Fruit fly (Drosophila melanogaster) whole organism, embryonic: Measurements from ENCODE around the gene tra.

ENCODE experiments used
- Aef1 ChIP-seq: fragments of 200-800 bp; sonication (Bioruptor generic); IDR thresholded peaks from 3 replicates; pipeline ENCODE4 v1.3.6; 2022; ENCODE audit warnings: missing biosample characterization, missing genetic modification characterization
- Bgb ChIP-seq: fragments of 200-800 bp; sonication (Bioruptor generic); IDR thresholded peaks from 2 replicates; pipeline ENCODE4 v1.3.6; 2022; ENCODE audit warnings: missing biosample characterization, missing genetic modification characterization; ENCODE audit not compliant: partially characterized antibody
- CG10209 ChIP-seq: fragments of 200-800 bp; sonication (Bioruptor generic); optimal IDR thresholded peaks from 3 replicates; lab custom pipeline; 2017; ENCODE audit warnings: missing biosample characterization, mild to moderate bottlenecking, missing genetic modification characterization, missing genetic modification reagents
- CG12104 ChIP-seq: fragments of 200-800 bp; sonication (Bioruptor generic); optimal IDR thresholded peaks from 3 replicates; lab custom pipeline; 2016; ENCODE audit warnings: missing biosample characterization, missing genetic modification characterization
- CG12744 ChIP-seq: fragments of 200-800 bp; sonication (Bioruptor generic); optimal IDR thresholded peaks from 2 replicates; lab custom pipeline; 2016; ENCODE audit warnings: missing biosample characterization, missing genetic modification characterization
- CG13296 ChIP-seq: fragments of 200-800 bp; sonication (Bioruptor generic); optimal IDR thresholded peaks from 3 replicates; lab custom pipeline; 2018; ENCODE audit warnings: missing biosample characterization, mild to moderate bottlenecking, missing genetic modification characterization
- CG13894 ChIP-seq: fragments of 200-800 bp; sonication (Bioruptor generic); optimal IDR thresholded peaks from 3 replicates; lab custom pipeline; 2018; ENCODE audit warnings: missing biosample characterization, mild to moderate bottlenecking, missing genetic modification characterization, moderate library complexity
- CG14965 ChIP-seq: fragments of 200-800 bp; sonication (Bioruptor generic); optimal IDR thresholded peaks from 2 replicates; lab custom pipeline; 2016; ENCODE audit warnings: missing biosample characterization, missing genetic modification characterization, borderline replicate concordance
- CG18476 ChIP-seq: fragments of 200-800 bp; sonication (Bioruptor generic); optimal IDR thresholded peaks from 2 replicates; lab custom pipeline; 2016; ENCODE audit warnings: missing biosample characterization, mild to moderate bottlenecking, missing genetic modification characterization
- CG2678 ChIP-seq: fragments of 200-800 bp; sonication (Bioruptor generic); optimal IDR thresholded peaks from 3 replicates; lab custom pipeline; 2019; ENCODE audit warnings: missing biosample characterization, mild to moderate bottlenecking, missing genetic modification characterization, moderate library complexity
- CG31388 ChIP-seq: fragments of 200-800 bp; sonication (Bioruptor generic); optimal IDR thresholded peaks from 2 replicates; lab custom pipeline; 2016; ENCODE audit warnings: missing biosample characterization, missing genetic modification characterization
- CG3407 ChIP-seq: fragments of 200-800 bp; sonication (Bioruptor generic); optimal IDR thresholded peaks from 2 replicates; lab custom pipeline; 2018; ENCODE audit warnings: missing biosample characterization, mild to moderate bottlenecking, missing genetic modification characterization
- CG4328 ChIP-seq: fragments of 200-800 bp; sonication (Bioruptor generic); optimal IDR thresholded peaks from 3 replicates; lab custom pipeline; 2017; ENCODE audit warnings: missing biosample characterization, missing genetic modification reagents, missing genetic modification characterization
- CG4854 ChIP-seq: fragments of 200-800 bp; sonication (Bioruptor generic); optimal IDR thresholded peaks from 2 replicates; lab custom pipeline; 2016; ENCODE audit warnings: missing biosample characterization, missing genetic modification characterization, inconsistent platforms
- CG6813 ChIP-seq: fragments of 200-800 bp; sonication (Bioruptor generic); optimal IDR thresholded peaks from 2 replicates; lab custom pipeline; 2017; ENCODE audit warnings: missing biosample characterization, missing genetic modification characterization, mild to moderate bottlenecking, moderate library complexity, missing genetic modification reagents
- CG6854 ChIP-seq: fragments of 200-800 bp; sonication (Bioruptor generic); optimal IDR thresholded peaks from 3 replicates; lab custom pipeline; 2017; ENCODE audit warnings: missing biosample characterization, mild to moderate bottlenecking, missing genetic modification characterization
- CG7357 ChIP-seq: fragments of 200-800 bp; sonication (Bioruptor generic); IDR thresholded peaks from 3 replicates; pipeline ENCODE4 v1.3.6; 2022; ENCODE audit warnings: missing biosample characterization, missing genetic modification characterization
- CG8924 ChIP-seq: fragments of 200-800 bp; optimal IDR thresholded peaks from 3 replicates; lab custom pipeline; 2019; ENCODE audit warnings: missing biosample characterization, mild to moderate bottlenecking, missing genetic modification characterization, moderate library complexity
- CG9727 ChIP-seq: fragments of 200-800 bp; sonication (Bioruptor generic); optimal IDR thresholded peaks from 3 replicates; lab custom pipeline; 2017; ENCODE audit warnings: missing biosample characterization, mild to moderate bottlenecking, missing genetic modification characterization
- CG9932 ChIP-seq: fragments of 200-800 bp; sonication (Bioruptor generic); IDR thresholded peaks from 2 replicates; pipeline ENCODE4 v1.3.6; 2022; ENCODE audit warnings: missing biosample characterization, missing genetic modification characterization
- CoRest ChIP-seq: fragments of 200-800 bp; sonication (Bioruptor generic); optimal IDR thresholded peaks from 3 replicates; lab custom pipeline; 2018; ENCODE audit warnings: missing biosample characterization, mild to moderate bottlenecking, missing genetic modification characterization, moderate library complexity
- Dip3 ChIP-seq: fragments of 200-800 bp; sonication (Bioruptor generic); optimal IDR thresholded peaks from 3 replicates; lab custom pipeline; 2016; ENCODE audit warnings: missing biosample characterization, missing genetic modification characterization
- Doc3 ChIP-seq: fragments of 200-800 bp; sonication (Bioruptor generic); IDR thresholded peaks from 3 replicates; pipeline ENCODE4 v1.3.6; 2022; ENCODE audit warnings: missing biosample characterization, missing genetic modification characterization; ENCODE audit not compliant: partially characterized antibody
- Dp ChIP-seq: fragments of 200-800 bp; sonication (Bioruptor generic); optimal IDR thresholded peaks from 2 replicates; lab custom pipeline; 2018; ENCODE audit warnings: missing biosample characterization, mild to moderate bottlenecking, missing genetic modification characterization, moderate library complexity
- Ets97D ChIP-seq: fragments of 200-800 bp; sonication (Bioruptor generic); optimal IDR thresholded peaks from 3 replicates; lab custom pipeline; 2016; ENCODE audit warnings: missing biosample characterization, missing genetic modification characterization
- HLHmδ ChIP-seq: fragments of 200-800 bp; sonication (Bioruptor generic); optimal IDR thresholded peaks from 2 replicates; lab custom pipeline; 2018; ENCODE audit warnings: missing biosample characterization, mild to moderate bottlenecking, missing genetic modification characterization, moderate library complexity
- Lim3 ChIP-seq: fragments of 200-800 bp; sonication (Bioruptor generic); IDR thresholded peaks from 2 replicates; pipeline ENCODE4 v1.3.6; 2022; ENCODE audit warnings: missing biosample characterization, missing genetic modification characterization
- NfI ChIP-seq: fragments of 200-800 bp; sonication (Bioruptor generic); optimal IDR thresholded peaks from 3 replicates; lab custom pipeline; 2018; ENCODE audit warnings: missing biosample characterization, mild to moderate bottlenecking, missing genetic modification characterization, moderate library complexity
- Spps ChIP-seq: fragments of 200-800 bp; sonication (Bioruptor generic); optimal IDR thresholded peaks from 2 replicates; lab custom pipeline; 2018; ENCODE audit warnings: missing biosample characterization, mild to moderate bottlenecking, missing genetic modification characterization
- Taf1 ChIP-seq: fragments of 200-800 bp; sonication (Bioruptor generic); IDR thresholded peaks from 2 replicates; pipeline ENCODE4 v1.3.6; 2022; ENCODE audit warnings: missing biosample characterization, missing genetic modification characterization
- Usf ChIP-seq: fragments of 200-800 bp; sonication (Bioruptor generic); optimal IDR thresholded peaks from 2 replicates; lab custom pipeline; 2017; ENCODE audit warnings: missing genotype, missing biosample characterization, missing genetic modification characterization
- ab ChIP-seq: fragments of 200-800 bp; sonication (Bioruptor generic); optimal IDR thresholded peaks from 2 replicates; lab custom pipeline; 2016; ENCODE audit warnings: missing biosample characterization, missing genetic modification characterization
- bigmax ChIP-seq: fragments of 200-800 bp; sonication (Bioruptor generic); optimal IDR thresholded peaks from 2 replicates; lab custom pipeline; 2018; ENCODE audit warnings: missing biosample characterization, mild to moderate bottlenecking, missing genetic modification characterization
- disco-r ChIP-seq: fragments of 200-800 bp; sonication (Bioruptor generic); optimal IDR thresholded peaks from 2 replicates; lab custom pipeline; 2016; ENCODE audit warnings: missing biosample characterization, missing genetic modification characterization
- en ChIP-seq: fragments of 200-800 bp; sonication (Bioruptor generic); optimal IDR thresholded peaks from 2 replicates; lab custom pipeline; 2016; ENCODE audit warnings: missing biosample characterization, missing genetic modification characterization
- exex ChIP-seq: fragments of 200-800 bp; sonication (Bioruptor generic); optimal IDR thresholded peaks from 4 replicates; lab custom pipeline; 2018; ENCODE audit warnings: missing biosample characterization, mild to moderate bottlenecking, missing genetic modification characterization, moderate library complexity
- eyg ChIP-seq: fragments of 200-800 bp; sonication (Bioruptor generic); optimal IDR thresholded peaks from 3 replicates; lab custom pipeline; 2016; ENCODE audit warnings: missing biosample characterization, missing genetic modification characterization
- fu2 ChIP-seq: fragments of 200-800 bp; sonication (Bioruptor generic); optimal IDR thresholded peaks from 2 replicates; lab custom pipeline; 2016; ENCODE audit warnings: missing biosample characterization, missing genetic modification characterization
- gcm ChIP-seq: fragments of 200-800 bp; sonication (Bioruptor generic); optimal IDR thresholded peaks from 2 replicates; lab custom pipeline; 2019; ENCODE audit warnings: missing biosample characterization, mild to moderate bottlenecking, missing genetic modification characterization, moderate library complexity
- grau ChIP-seq: fragments of 200-800 bp; optimal IDR thresholded peaks from 3 replicates; lab custom pipeline; 2019; ENCODE audit warnings: missing biosample characterization, mild to moderate bottlenecking, missing genetic modification characterization, moderate library complexity
- hth ChIP-seq: fragments of >200 bp; optimal IDR thresholded peaks from 2 replicates; lab custom pipeline; 2017; ENCODE audit warnings: inconsistent platforms
- maf-S ChIP-seq: fragments of 200-800 bp; sonication (Bioruptor generic); optimal IDR thresholded peaks from 2 replicates; lab custom pipeline; 2016; ENCODE audit warnings: missing biosample characterization, missing genetic modification characterization
- onecut ChIP-seq: fragments of 200-800 bp; sonication (Bioruptor generic); IDR thresholded peaks from 2 replicates; pipeline ENCODE4 v1.3.6; 2022; ENCODE audit warnings: missing biosample characterization, missing genetic modification characterization
- pzg ChIP-seq: fragments of 200-800 bp; sonication (Bioruptor generic); optimal IDR thresholded peaks from 3 replicates; lab custom pipeline; 2018; ENCODE audit warnings: missing biosample characterization, mild to moderate bottlenecking, missing genetic modification characterization, moderate library complexity
- rib ChIP-seq: fragments of 200-800 bp; sonication (Bioruptor generic); IDR thresholded peaks from 2 replicates; pipeline ENCODE4 v1.3.6; 2022; ENCODE audit warnings: missing biosample characterization, missing genetic modification characterization
- row ChIP-seq: fragments of 200-800 bp; sonication (Bioruptor generic); IDR thresholded peaks from 3 replicates; pipeline ENCODE4 v1.3.6; 2022; ENCODE audit warnings: missing biosample characterization, missing genetic modification characterization
- sug ChIP-seq: fragments of 200-800 bp; optimal IDR thresholded peaks from 2 replicates; lab custom pipeline; 2019; ENCODE audit warnings: missing biosample characterization, mild to moderate bottlenecking, missing genetic modification characterization, moderate library complexity
- tna ChIP-seq: fragments of 200-800 bp; sonication (Bioruptor generic); IDR thresholded peaks from 2 replicates; pipeline ENCODE4 v1.3.6; 2022; ENCODE audit warnings: missing biosample characterization, missing genetic modification characterization; ENCODE audit not compliant: partially characterized antibody
- toy ChIP-seq: fragments of 200-800 bp; sonication (Bioruptor generic); IDR thresholded peaks from 2 replicates; pipeline ENCODE4 v1.3.6; 2022; ENCODE audit warnings: missing biosample characterization, missing genetic modification characterization
- twi ChIP-seq: fragments of 200-800 bp; optimal IDR thresholded peaks from 2 replicates; lab custom pipeline; 2019; ENCODE audit warnings: missing biosample characterization, mild to moderate bottlenecking, missing genetic modification characterization, moderate library complexity

The tra gene

dm6 chr3L:16574307-16574946, 16.4 kb downstream of the tra start, which contains the start of gene mbf1 (continued):
- TF ChIP-seq twi (tag; lab: Kevin White, UChicago) (no peak), Spps (tag; lab: Kevin White, UChicago) (no peak), toy (no peak), CG6813 (GFP tag; lab: Kevin White, UChicago) (no peak), CG7357 (GFP tag; lab: Robert Waterston, UW) (no peak), hth (lab: Kevin White, UChicago) (no peak), NfI (GFP tag; lab: Kevin White, UChicago) (no peak), rib (GFP tag; lab: Robert Waterston, UW) (no peak), exex (peak; percentile 2), maf-S (no peak), Doc3 (GFP tag; lab: Robert Waterston, UW) (peak; percentile 29; the same call in 1 of the 3 replicates), CG8924 (tag; lab: Kevin White, UChicago) (peak; percentile 52), row (GFP tag; lab: Robert Waterston, UW) (peak; percentile 39; the same call in 2 of the 3 replicates), tna (GFP tag; lab: Robert Waterston, UW) (0 out of 2 replicates have a peak, but pooled peaks have one; percentile 32), CG4328 (GFP tag; lab: Kevin White, UChicago) (no peak), CG10209 (GFP tag; lab: Kevin White, UChicago) (no peak), Taf1 (GFP tag; lab: Robert Waterston, UW) (no peak), CG14965 (GFP tag; lab: Kevin White, UChicago) (no peak), Dp (GFP tag; lab: Kevin White, UChicago) (peak; percentile 72), bigmax (no peak), eyg (GFP tag; lab: Kevin White, UChicago) (no peak), CG12744 (GFP tag; lab: Kevin White, UChicago) (no peak), Dip3 (peak; percentile 3), Usf (GFP tag; lab: Kevin White, UChicago) (no peak), onecut (no peak), CG4854 (peak; percentile 12), Bgb (GFP tag; lab: Robert Waterston, UW) (0 out of 2 replicates have a peak, but pooled peaks have one; percentile 28), CG13296 (no peak), CG18476 (GFP tag; lab: Kevin White, UChicago) (no peak), pzg (GFP tag; lab: Kevin White, UChicago) (peak; percentile 90), grau (tag; lab: Kevin White, UChicago) (peak; percentile 22), en (GFP tag; lab: Kevin White, UChicago) (no peak), Lim3 (GFP tag; lab: Robert Waterston, UW) (no peak), Ets97D (GFP tag; lab: Kevin White, UChicago) (peak; percentile 81), CG9727 (no peak), disco-r (no peak), HLHmδ (GFP tag; lab: Kevin White, UChicago) (no peak), CG31388 (GFP tag; lab: Kevin White, UChicago) (no peak), CG6854 (GFP tag; lab: Kevin White, UChicago) (no peak), CG12104 (GFP tag; lab: Kevin White, UChicago) (peak; percentile 31), sug (tag; lab: Kevin White, UChicago) (peak; percentile 39), CG9932 (GFP tag; lab: Robert Waterston, UW) (peak; percentile 41; the same call in 1 of the 2 replicates), gcm (GFP tag; lab: Kevin White, UChicago) (no peak), CoRest (tag; lab: Kevin White, UChicago) (peak; percentile 42), CG13894 (tag; lab: Kevin White, UChicago) (peak; percentile 32), Aef1 (no peak), ab (GFP tag; lab: Kevin White, UChicago) (no peak), CG3407 (no peak), CG2678 (tag; lab: Kevin White, UChicago) (peak; percentile 19), fu2 (GFP tag; lab: Kevin White, UChicago) (no peak)
